Fruit fly (Drosophila melanogaster) whole organism, pupa: ENCODE data around the gene CG17440.
A peak's percentile ranks its signal among the peaks of the same experiment; 100 is the strongest.

Source experiments
- CG10348 ChIP-seq: fragments of 200-800 bp; sonication (Bioruptor generic); IDR thresholded peaks from 2 replicates; pipeline ENCODE4 v1.3.6; 2022; ENCODE audit warnings: missing biosample characterization, missing genetic modification characterization
- CG12605 ChIP-seq: fragments of 200-800 bp; sonication (Bioruptor generic); IDR thresholded peaks from 2 replicates; pipeline ENCODE4 v1.3.6; 2022; ENCODE audit warnings: missing biosample characterization, missing genetic modification characterization
- CG13204 ChIP-seq: fragments of 200-800 bp; sonication (Bioruptor generic); optimal IDR thresholded peaks from 2 replicates; lab custom pipeline; 2018; ENCODE audit warnings: missing biosample characterization, mild to moderate bottlenecking, missing genetic modification characterization, moderate library complexity
- CG14655 ChIP-seq: fragments of 200-800 bp; sonication (Bioruptor generic); optimal IDR thresholded peaks from 3 replicates; lab custom pipeline; 2017; ENCODE audit warnings: mild to moderate bottlenecking, missing biosample characterization, missing genetic modification reagents, missing genetic modification characterization
- CG15710 ChIP-seq: fragments of 200-800 bp; sonication (Bioruptor generic); optimal IDR thresholded peaks from 2 replicates; lab custom pipeline; 2018; ENCODE audit warnings: missing biosample characterization, mild to moderate bottlenecking, missing genetic modification characterization, moderate library complexity
- CG17806 ChIP-seq: fragments of 200-800 bp; sonication (Bioruptor generic); optimal IDR thresholded peaks from 2 replicates; lab custom pipeline; 2018; ENCODE audit warnings: missing biosample characterization, mild to moderate bottlenecking, missing genetic modification characterization, moderate library complexity
- CG32121 ChIP-seq: fragments of 200-800 bp; sonication (Bioruptor generic); IDR thresholded peaks from 2 replicates; pipeline ENCODE4 v1.3.6; 2022; ENCODE audit warnings: missing biosample characterization, missing genetic modification characterization
- CG34367 ChIP-seq: fragments of 200-800 bp; sonication (Bioruptor generic); optimal IDR thresholded peaks from 2 replicates; lab custom pipeline; 2018; ENCODE audit warnings: missing biosample characterization, mild to moderate bottlenecking, missing genetic modification characterization
- CG4496 ChIP-seq: fragments of 200-800 bp; sonication (Bioruptor generic); IDR thresholded peaks from 3 replicates; pipeline ENCODE4 v1.3.6; 2022; ENCODE audit warnings: missing biosample characterization, missing genetic modification characterization
- CG8159 ChIP-seq: fragments of 200-800 bp; sonication (Bioruptor generic); optimal IDR thresholded peaks from 3 replicates; lab custom pipeline; 2018; ENCODE audit warnings: missing biosample characterization, mild to moderate bottlenecking, missing genetic modification characterization, moderate library complexity
- CG8301 ChIP-seq: fragments of 200-800 bp; sonication (Bioruptor generic); optimal IDR thresholded peaks from 2 replicates; lab custom pipeline; 2018; ENCODE audit warnings: missing biosample characterization, mild to moderate bottlenecking, missing genetic modification characterization
- CG9948 ChIP-seq: fragments of 200-800 bp; sonication (Bioruptor generic); optimal IDR thresholded peaks from 2 replicates; lab custom pipeline; 2018; ENCODE audit warnings: missing biosample characterization, mild to moderate bottlenecking, missing genetic modification characterization, moderate library complexity
- D1 ChIP-seq: fragments of 200-800 bp; sonication (Bioruptor generic); optimal IDR thresholded peaks from 2 replicates; lab custom pipeline; 2018; ENCODE audit warnings: missing biosample characterization, mild to moderate bottlenecking, missing genetic modification characterization, moderate library complexity
- EcR ChIP-seq: fragments of 200-800 bp; sonication (Bioruptor generic); optimal IDR thresholded peaks from 3 replicates; lab custom pipeline; 2019; ENCODE audit warnings: missing biosample characterization, missing genetic modification characterization, mild to moderate bottlenecking, moderate library complexity, missing genetic modification reagents
- Ets98B ChIP-seq: fragments of 200-800 bp; sonication (Bioruptor generic); IDR thresholded peaks from 2 replicates; pipeline ENCODE4 v1.3.6; 2022; ENCODE audit warnings: missing biosample characterization, missing genetic modification characterization
- Pif1A ChIP-seq: fragments of 200-800 bp; sonication (Bioruptor generic); optimal IDR thresholded peaks from 3 replicates; lab custom pipeline; 2016; ENCODE audit warnings: missing biosample characterization, missing genetic modification characterization
- Pif1B ChIP-seq: fragments of 200-800 bp; sonication (Bioruptor generic); optimal IDR thresholded peaks from 3 replicates; lab custom pipeline; 2016; ENCODE audit warnings: missing biosample characterization, missing genetic modification characterization
- Snoo ChIP-seq: fragments of 200-800 bp; sonication (Bioruptor generic); optimal IDR thresholded peaks from 3 replicates; lab custom pipeline; 2017; ENCODE audit warnings: missing biosample characterization, mild to moderate bottlenecking, missing genetic modification characterization, inconsistent platforms
- fd96Ca ChIP-seq: fragments of 200-800 bp; sonication (Bioruptor generic); IDR thresholded peaks from 3 replicates; pipeline ENCODE4 v1.3.6; 2022; ENCODE audit warnings: missing biosample characterization, missing genetic modification characterization
- gl ChIP-seq: fragments of 200-800 bp; sonication (Bioruptor generic); optimal IDR thresholded peaks from 2 replicates; lab custom pipeline; 2018; ENCODE audit warnings: missing biosample characterization, mild to moderate bottlenecking, missing genetic modification characterization
- rn ChIP-seq: fragments of 200-800 bp; sonication (Bioruptor generic); IDR thresholded peaks from 2 replicates; pipeline ENCODE4 v1.3.6; 2022; ENCODE audit warnings: missing biosample characterization, missing genetic modification characterization

Gene CG17440

dm6 chrX:9243417-9243884, 26.3 kb downstream of the CG17440 start, which contains the start of the genes mxc and Larp7:
Gene mxc (minus strand): TSS chrX:9243467.
Gene Larp7 (plus strand): TSS chrX:9243817.
- TF ChIP-seq Pif1B (GFP tag; lab: Kevin White, UChicago) (no peak), CG34367 (no peak), fd96Ca (GFP tag; lab: Robert Waterston, UW) (peak; percentile 47; the same call in 1 of the 3 replicates), CG32121 (GFP tag; lab: Robert Waterston, UW) (no peak), CG17806 (tag; lab: Kevin White, UChicago) (peak; percentile 9), CG9948 (peak; percentile 13), CG8159 (tag; lab: Kevin White, UChicago) (no peak), Ets98B (GFP tag; lab: Robert Waterston, UW) (0 out of 2 replicates have a peak, but pooled peaks have one; percentile 9), CG8301 (tag; lab: Kevin White, UChicago) (no peak), Pif1A (GFP tag; lab: Kevin White, UChicago) (no peak), CG12605 (GFP tag; lab: Robert Waterston, UW) (no peak), CG14655 (GFP tag; lab: Kevin White, UChicago) (no peak), CG15710 (tag; lab: Kevin White, UChicago) (peak; percentile 53)

dm6 chrX:9236485-9236884, 33.2 kb downstream of the CG17440 start, which contains the start of gene Ir8a:
Gene Ir8a (minus strand): TSS chrX:9236585.
- no peak for TF ChIP-seq CG34367
- no peak for TF ChIP-seq CG15710 (tag; lab: Kevin White, UChicago)
- TF ChIP-seq rn: no peak
- TF ChIP-seq CG12605 (GFP tag; lab: Robert Waterston, UW): no peak
- TF ChIP-seq CG8301 (tag; lab: Kevin White, UChicago): no peak
- no peak for TF ChIP-seq CG10348 (GFP tag; lab: Robert Waterston, UW)
- no peak for TF ChIP-seq Pif1A (GFP tag; lab: Kevin White, UChicago)
- TF ChIP-seq CG32121 (GFP tag; lab: Robert Waterston, UW): no peak

dm6 chrX:9232199-9232598, 37.5 kb downstream of the CG17440 start, which contains the start of gene CG12121:
Gene CG12121 (minus strand): TSS chrX:9232378.
- TF ChIP-seq fd96Ca (GFP tag; lab: Robert Waterston, UW) (no peak), Ets98B (GFP tag; lab: Robert Waterston, UW) (no peak), CG34367 (no peak), CG4496 (GFP tag; lab: Robert Waterston, UW) (no peak), CG32121 (GFP tag; lab: Robert Waterston, UW) (no peak), CG10348 (GFP tag; lab: Robert Waterston, UW) (no peak), rn (no peak), CG8159 (tag; lab: Kevin White, UChicago) (no peak), gl (tag; lab: Kevin White, UChicago) (no peak), CG8301 (tag; lab: Kevin White, UChicago) (no peak), EcR (GFP tag; lab: Kevin White, UChicago) (no peak), CG15710 (tag; lab: Kevin White, UChicago) (no peak), CG13204 (no peak), Snoo (tag; lab: Kevin White, UChicago) (no peak), D1 (tag; lab: Kevin White, UChicago) (no peak)

dm6 chrX:9226837-9227236, 42.9 kb downstream of the CG17440 start, which contains the start of gene Gr8a:
Gene Gr8a (plus strand): TSS chrX:9227137.
- no peak for TF ChIP-seq CG10348 (GFP tag; lab: Robert Waterston, UW)
- TF ChIP-seq EcR (GFP tag; lab: Kevin White, UChicago): no peak
- no peak for TF ChIP-seq CG15710 (tag; lab: Kevin White, UChicago)
- TF ChIP-seq CG4496 (GFP tag; lab: Robert Waterston, UW): no peak
- TF ChIP-seq rn: no peak

DNA sequence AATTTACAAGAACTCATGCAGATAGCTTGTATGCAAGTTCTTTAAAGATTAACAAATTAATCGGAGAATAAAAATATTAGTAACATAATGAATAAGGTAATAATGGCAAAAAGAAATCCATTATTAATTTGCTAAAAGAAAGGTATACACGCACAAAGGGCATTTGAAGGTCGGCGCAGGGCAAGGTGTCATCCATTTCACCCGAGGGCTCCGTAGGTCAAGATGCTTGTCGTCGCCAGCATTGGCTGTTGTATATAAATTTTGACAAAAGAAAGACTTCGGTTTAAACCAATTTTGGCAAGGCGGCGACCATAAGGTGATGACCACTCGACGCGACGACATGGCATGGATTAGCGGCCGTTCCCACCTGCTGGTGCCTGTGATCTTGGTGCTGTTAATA, 44.6 kb downstream of the CG17440 start, which contains the start of gene CG15370:
CG15370 (plus strand) TSS at position 301 of the 400 bp plus-strand sequence.
- TF ChIP-seq gl (tag; lab: Kevin White, UChicago) (no peak), CG34367 (no peak), CG14655 (GFP tag; lab: Kevin White, UChicago) (no peak), fd96Ca (GFP tag; lab: Robert Waterston, UW) (no peak), CG10348 (GFP tag; lab: Robert Waterston, UW) (no peak), CG32121 (GFP tag; lab: Robert Waterston, UW) (no peak), Snoo (tag; lab: Kevin White, UChicago) (no peak), CG9948 (no peak), Pif1A (GFP tag; lab: Kevin White, UChicago) (no peak), CG8159 (tag; lab: Kevin White, UChicago) (no peak), EcR (GFP tag; lab: Kevin White, UChicago) (no peak), Ets98B (GFP tag; lab: Robert Waterston, UW) (no peak), CG4496 (GFP tag; lab: Robert Waterston, UW) (no peak), CG12605 (GFP tag; lab: Robert Waterston, UW) (no peak), CG8301 (tag; lab: Kevin White, UChicago) (no peak), D1 (tag; lab: Kevin White, UChicago) (no peak), rn (no peak), CG13204 (no peak)

dm6 chrX:9224423-9224822, 45.3 kb downstream of the CG17440 start:
- TF ChIP-seq CG12605 (GFP tag; lab: Robert Waterston, UW) (no peak), EcR (GFP tag; lab: Kevin White, UChicago) (no peak), CG4496 (GFP tag; lab: Robert Waterston, UW) (0 out of 3 replicates have a peak, but pooled peaks have one; percentile 20), CG13204 (no peak)
